Fruit fly (Drosophila melanogaster) whole organism: ENCODE data around the gene CG32354.

ENCODE experiments used
- CG8478 ChIP-seq: fragments of >200 bp; optimal IDR thresholded peaks from 2 replicates; lab custom pipeline; 2018; ENCODE audit warnings: inconsistent platforms
- Dll ChIP-seq: fragments of >200 bp; optimal IDR thresholded peaks from 2 replicates; lab custom pipeline; 2017

DNA sequence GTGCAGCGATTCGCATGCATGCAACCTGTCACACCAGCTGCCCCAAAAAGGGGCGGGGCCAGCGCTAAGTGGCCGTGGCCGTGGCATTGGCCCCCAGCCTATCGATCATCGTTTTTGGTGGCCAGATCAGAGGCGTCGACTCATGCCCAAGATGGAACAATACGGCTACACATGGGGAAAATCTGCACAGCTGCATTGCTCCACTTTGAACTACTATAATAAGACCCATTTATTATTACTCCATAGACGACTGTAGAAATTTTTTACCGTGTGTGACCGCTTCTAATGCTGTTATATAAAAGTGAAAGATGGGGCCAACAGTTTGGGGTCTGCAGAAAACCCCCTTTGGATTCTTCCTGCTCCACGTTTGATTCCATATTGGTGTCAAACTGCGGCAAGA lies 38.0 kb downstream of the CG32354 start:
- TF ChIP-seq CG8478: no peak
- TF ChIP-seq Dll (lab: Kevin White, UChicago): no peak
